Worm (Caenorhabditis elegans) whole organism, L1 larva: ENCODE data around the gene C55A6.7.

Source experiments
- C04F5.9 ChIP-seq: sonication (generic microtip); optimal IDR thresholded peaks from 2 replicates; lab custom pipeline; 2016; ENCODE audit warnings: missing genetic modification characterization, missing compliant biosample characterization
- C34B4.2 ChIP-seq: sonication (generic microtip); optimal IDR thresholded peaks from 2 replicates; lab custom pipeline; 2017; ENCODE audit warnings: mild to moderate bottlenecking, missing genetic modification characterization, missing compliant biosample characterization
- F16B12.6 ChIP-seq: fragments of 150-350 bp; optimal IDR thresholded peaks from 2 replicates; lab custom pipeline; 2014; ENCODE audit warnings: missing biosample characterization, missing genetic modification characterization
- Y116A8C.19 ChIP-seq: sonication (generic microtip); optimal IDR thresholded peaks from 2 replicates; lab custom pipeline; 2016; ENCODE audit warnings: missing compliant biosample characterization, missing genetic modification characterization, borderline replicate concordance
- alr-1 ChIP-seq: fragments of 200-800 bp; sonication (Bioruptor generic); optimal IDR thresholded peaks from 2 replicates; lab custom pipeline; 2018; ENCODE audit warnings: borderline replicate concordance, mild to moderate bottlenecking, missing genetic modification characterization, missing compliant biosample characterization
- aly-2 ChIP-seq: fragments of 150-350 bp; optimal IDR thresholded peaks from 2 replicates; lab custom pipeline; 2014; ENCODE audit warnings: missing biosample characterization, missing genetic modification characterization
- ama-1 ChIP-seq: fragments of 150-350 bp; optimal IDR thresholded peaks from 2 replicates; lab custom pipeline; 2014
- ceh-82 ChIP-seq, 3 experiments: fragments of 150-350 bp in 1 of 3; sonication (generic microtip) in 2 of 3; optimal IDR thresholded peaks; 2 replicates each; lab custom pipeline; 2014 to 2017; ENCODE audit warnings: missing biosample characterization in 3 of 3, missing genetic modification characterization in 3 of 3
- dpl-1 ChIP-seq, 3 experiments: fragments of 150-350 bp in 2 of 3; sonication (generic microtip) in 1 of 3; optimal IDR thresholded peaks; 2 replicates each; lab custom pipeline; 2014 to 2017; ENCODE audit warnings: missing biosample characterization in 3 of 3, missing genetic modification characterization in 3 of 3, missing genetic modification reagents in 3 of 3
- efl-1 ChIP-seq, 4 experiments: fragments of 150-350 bp; optimal IDR thresholded peaks in 3 of 4; peaks in 1 of 4; 1 replicate in 1 of 4; 2 replicates in 3 of 4; lab custom pipeline; 2014; ENCODE audit warnings: missing biosample characterization in 2 of 4, missing genetic modification characterization in 2 of 4, missing genetic modification reagents in 2 of 4
- efl-3 ChIP-seq: fragments of 200-800 bp; sonication (Bioruptor generic); optimal IDR thresholded peaks from 2 replicates; lab custom pipeline; 2018; ENCODE audit warnings: mild to moderate bottlenecking, missing genetic modification characterization, missing compliant biosample characterization
- egl-27 ChIP-seq, 2 experiments: fragments of 150-350 bp in 1 of 2; sonication (generic microtip); optimal IDR thresholded peaks; 3 replicates each; lab custom pipeline; 2017 to 2018; ENCODE audit warnings: missing biosample characterization in 2 of 2, missing genetic modification characterization in 2 of 2, missing genetic modification reagents in 2 of 2
- elt-2 ChIP-seq: sonication (generic microtip); optimal IDR thresholded peaks from 2 replicates; lab custom pipeline; 2016; ENCODE audit warnings: missing genetic modification characterization, mild to moderate bottlenecking, inconsistent platforms, missing compliant biosample characterization, missing genetic modification reagents
- elt-3 ChIP-seq, 6 experiments: fragments of 150-350 bp in 1 of 6; sonication (generic microtip); optimal IDR thresholded peaks; 2 replicates each; lab custom pipeline; 2017 to 2018; ENCODE audit warnings: missing biosample characterization in 6 of 6, missing genetic modification characterization in 6 of 6, inconsistent platforms in 1 of 6
- ets-5 ChIP-seq: fragments of 200-800 bp; sonication (Bioruptor generic); IDR thresholded peaks from 2 replicates; pipeline ENCODE4 v1.3.6; 2022; ENCODE audit warnings: missing genetic modification characterization, missing compliant biosample characterization
- fkh-10 ChIP-seq: sonication (generic microtip); optimal IDR thresholded peaks from 2 replicates; lab custom pipeline; 2017; ENCODE audit warnings: missing biosample characterization, missing genetic modification reagents, missing genetic modification characterization
- fkh-4 ChIP-seq: sonication (generic microtip); optimal IDR thresholded peaks from 2 replicates; lab custom pipeline; 2016; ENCODE audit warnings: missing compliant biosample characterization, missing genetic modification characterization, borderline replicate concordance
- fkh-8 ChIP-seq: sonication (generic microtip); optimal IDR thresholded peaks from 2 replicates; lab custom pipeline; 2016; ENCODE audit warnings: mild to moderate bottlenecking, missing genetic modification characterization, missing compliant biosample characterization
- fos-1 ChIP-seq: fragments of 150-350 bp; optimal IDR thresholded peaks from 2 replicates; lab custom pipeline; 2014; ENCODE audit warnings: missing biosample characterization, missing genetic modification characterization
- hlh-17 ChIP-seq: fragments of 200-800 bp; sonication (Bioruptor generic); optimal IDR thresholded peaks from 2 replicates; lab custom pipeline; 2018; ENCODE audit warnings: missing genetic modification characterization, mild to moderate bottlenecking, missing compliant biosample characterization, moderate library complexity, borderline replicate concordance
- hpl-2 ChIP-seq: fragments of 150-350 bp; optimal IDR thresholded peaks from 2 replicates; lab custom pipeline; 2014; ENCODE audit warnings: missing biosample characterization, missing genetic modification reagents, missing genetic modification characterization
- jun-1 ChIP-seq: fragments of 150-350 bp; optimal IDR thresholded peaks from 2 replicates; lab custom pipeline; 2014; ENCODE audit warnings: missing biosample characterization, missing genetic modification reagents, missing genetic modification characterization
- lin-14 ChIP-seq: fragments of 200-800 bp; sonication (Bioruptor generic); optimal IDR thresholded peaks from 2 replicates; lab custom pipeline; 2018; ENCODE audit warnings: mild to moderate bottlenecking, missing genetic modification characterization, moderate library complexity, missing compliant biosample characterization
- lin-15B ChIP-seq: fragments of 150-350 bp; sonication (generic microtip); optimal IDR thresholded peaks from 3 replicates; lab custom pipeline; 2014; ENCODE audit warnings: missing biosample characterization, missing genetic modification characterization
- lin-39 ChIP-seq: fragments of 150-350 bp; optimal IDR thresholded peaks from 2 replicates; lab custom pipeline; 2014; ENCODE audit warnings: missing biosample characterization, missing genetic modification reagents, missing genetic modification characterization
- lir-3 ChIP-seq: sonication (generic microtip); optimal IDR thresholded peaks from 2 replicates; lab custom pipeline; 2016; ENCODE audit warnings: mild to moderate bottlenecking, missing genetic modification characterization, moderate library complexity, missing compliant biosample characterization; ENCODE audit not compliant: poor library complexity
- lsy-2 ChIP-seq, 2 experiments: fragments of 150-350 bp; optimal IDR thresholded peaks; 2 replicates each; lab custom pipeline; 2014; ENCODE audit warnings: missing biosample characterization in 2 of 2, missing genetic modification characterization in 2 of 2
- mab-9 ChIP-seq: fragments of 200-800 bp; sonication (Bioruptor generic); IDR thresholded peaks from 2 replicates; pipeline ENCODE4 v1.3.6; 2022; ENCODE audit warnings: missing genetic modification reagents, missing genetic modification characterization, missing compliant biosample characterization
- mep-1 ChIP-seq: fragments of 150-350 bp; optimal IDR thresholded peaks from 2 replicates; lab custom pipeline; 2014; ENCODE audit warnings: missing biosample characterization, missing genetic modification characterization
- nhr-11 ChIP-seq: fragments of 150-350 bp; optimal IDR thresholded peaks from 2 replicates; lab custom pipeline; 2014; ENCODE audit warnings: missing biosample characterization, missing genetic modification characterization
- nhr-12 ChIP-seq: sonication (generic microtip); optimal IDR thresholded peaks from 2 replicates; lab custom pipeline; 2017; ENCODE audit warnings: missing biosample characterization, missing genetic modification characterization
- nhr-20 ChIP-seq: sonication (generic microtip); optimal IDR thresholded peaks from 2 replicates; lab custom pipeline; 2016; ENCODE audit warnings: mild to moderate bottlenecking, missing genetic modification characterization, missing compliant biosample characterization
- nhr-237 ChIP-seq: fragments of 150-350 bp; optimal IDR thresholded peaks from 2 replicates; lab custom pipeline; 2014; ENCODE audit warnings: missing biosample characterization, missing genetic modification characterization
- nhr-28 ChIP-seq: fragments of 150-350 bp; optimal IDR thresholded peaks from 2 replicates; lab custom pipeline; 2014; ENCODE audit warnings: missing biosample characterization, missing genetic modification characterization
- nhr-71 ChIP-seq: sonication (generic microtip); optimal IDR thresholded peaks from 2 replicates; lab custom pipeline; 2016; ENCODE audit warnings: mild to moderate bottlenecking, missing genetic modification characterization, moderate library complexity, missing compliant biosample characterization
- nhr-76 ChIP-seq: sonication (generic microtip); optimal IDR thresholded peaks from 2 replicates; lab custom pipeline; 2017; ENCODE audit warnings: missing biosample characterization, missing genetic modification characterization
- nhr-77 ChIP-seq: fragments of 150-350 bp; optimal IDR thresholded peaks from 2 replicates; lab custom pipeline; 2014; ENCODE audit warnings: missing biosample characterization, missing genetic modification characterization
- nhr-84 ChIP-seq: sonication (generic microtip); optimal IDR thresholded peaks from 2 replicates; lab custom pipeline; 2017; ENCODE audit warnings: missing biosample characterization, missing genetic modification characterization
- nhr-90 ChIP-seq: sonication (generic microtip); optimal IDR thresholded peaks from 2 replicates; lab custom pipeline; 2016; ENCODE audit warnings: mild to moderate bottlenecking, missing genetic modification characterization, missing compliant biosample characterization; ENCODE audit not compliant: poor library complexity
- pag-3 ChIP-seq: sonication (generic microtip); optimal IDR thresholded peaks from 2 replicates; lab custom pipeline; 2017; ENCODE audit warnings: missing genetic modification characterization, mild to moderate bottlenecking, missing compliant biosample characterization, antibody characterized with exemption, borderline replicate concordance; ENCODE audit not compliant: insufficient read depth
- skn-1 ChIP-seq: fragments of 150-350 bp; optimal IDR thresholded peaks from 2 replicates; lab custom pipeline; 2014; ENCODE audit warnings: missing biosample characterization, missing genetic modification characterization
- snpc-4 ChIP-seq: fragments of 150-350 bp; optimal IDR thresholded peaks from 2 replicates; lab custom pipeline; 2014; ENCODE audit warnings: missing biosample characterization, missing genetic modification characterization
- sptf-1 ChIP-seq: fragments of 150-350 bp; optimal IDR thresholded peaks from 2 replicates; lab custom pipeline; 2014; ENCODE audit warnings: missing biosample characterization, missing genetic modification characterization
- sup-37 ChIP-seq: fragments of 200-800 bp; sonication (Bioruptor generic); optimal IDR thresholded peaks from 2 replicates; lab custom pipeline; 2018; ENCODE audit warnings: mild to moderate bottlenecking, missing genetic modification characterization, missing compliant biosample characterization
- tbx-2 ChIP-seq: sonication (generic microtip); optimal IDR thresholded peaks from 2 replicates; lab custom pipeline; 2016; ENCODE audit warnings: missing genetic modification characterization, missing compliant biosample characterization
- unc-62 ChIP-seq: fragments of 150-350 bp; optimal IDR thresholded peaks from 2 replicates; lab custom pipeline; 2014; ENCODE audit warnings: missing biosample characterization, missing genetic modification reagents, missing genetic modification characterization
- unc-98 ChIP-seq: fragments of 200-800 bp; sonication (Bioruptor generic); IDR thresholded peaks from 2 replicates; pipeline ENCODE4 v1.3.6; 2022; ENCODE audit warnings: missing genetic modification characterization, missing compliant biosample characterization
- vab-15 ChIP-seq: sonication (generic microtip); optimal IDR thresholded peaks from 2 replicates; lab custom pipeline; 2017; ENCODE audit warnings: missing genotype, mild to moderate bottlenecking, missing genetic modification characterization, missing compliant biosample characterization
- xbp-1 ChIP-seq: sonication (generic microtip); optimal IDR thresholded peaks from 2 replicates; lab custom pipeline; 2016; ENCODE audit warnings: missing genetic modification characterization, missing compliant biosample characterization
- zip-4 ChIP-seq: fragments of 200-800 bp; sonication (Bioruptor generic); optimal IDR thresholded peaks from 2 replicates; lab custom pipeline; 2018; ENCODE audit warnings: mild to moderate bottlenecking, missing genetic modification characterization, moderate library complexity, missing compliant biosample characterization
- ztf-11 ChIP-seq, 2 experiments: sonication (generic microtip); optimal IDR thresholded peaks; 2 replicates each; lab custom pipeline; 2016 to 2017; ENCODE audit warnings: missing genetic modification characterization in 2 of 2, missing biosample characterization in 1 of 2, missing compliant biosample characterization in 1 of 2
- ztf-4 ChIP-seq: fragments of 150-350 bp; optimal IDR thresholded peaks from 2 replicates; lab custom pipeline; 2014; ENCODE audit warnings: missing biosample characterization, missing genetic modification characterization

The C55A6.7 gene

DNA sequence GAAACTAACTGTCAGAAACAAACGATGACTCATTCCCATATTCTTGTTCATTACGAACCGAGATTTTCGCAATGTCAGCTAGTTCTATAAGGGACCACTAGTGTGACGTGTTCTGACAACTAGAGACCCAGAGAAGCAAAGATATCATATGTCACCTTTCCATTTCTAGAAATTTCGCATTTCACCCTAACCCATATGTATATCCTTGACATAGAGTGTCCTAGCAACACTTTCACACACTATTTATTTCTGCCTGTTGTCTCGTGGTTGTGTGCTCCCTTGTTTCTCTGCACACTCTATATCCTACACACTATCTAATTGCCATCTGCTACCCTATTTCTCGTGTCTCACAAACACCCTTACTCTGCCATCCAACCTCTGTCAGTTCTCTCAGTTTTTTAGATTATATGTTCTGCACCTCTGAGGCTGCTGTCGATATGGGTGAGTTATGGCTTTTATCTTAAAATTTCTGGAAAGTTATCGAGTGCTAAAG is 28.6 kb upstream of the C55A6.7 start, which contains the start of the genes F38B7.17 and F38B7.3:
Gene F38B7.17 (minus strand): TSS at position 51 of the 493 bp plus-strand sequence.
Gene F38B7.3 (plus strand): TSS at position 194 of the 493 bp plus-strand sequence.
- TF ChIP-seq hlh-17 = no peak
- no peak for TF ChIP-seq hpl-2 (GFP tag; lab: Kevin White, UChicago)
- no peak for TF ChIP-seq alr-1 (tag; lab: Kevin White, UChicago)
- TF ChIP-seq fkh-8 = peak; percentile 95
- peak; percentile 61 for TF ChIP-seq xbp-1 (tag; lab: Kevin White, UChicago)
- peak in 1 of 3 experiments; percentile 9 for TF ChIP-seq ceh-82 (tag; optimal IDR thresholded peaks at IDR 0.05; lab: Kevin White, UChicago)
- no peak for TF ChIP-seq nhr-76
- TF ChIP-seq vab-15 (tag; lab: Kevin White, UChicago) = no peak
- TF ChIP-seq egl-27 (tag; optimal IDR thresholded peaks at IDR 0.05; lab: Kevin White, UChicago) = no peak
- no peak for TF ChIP-seq sup-37 (GFP tag; lab: Kevin White, UChicago)
- peak; percentile 46 for TF ChIP-seq fos-1 (tag; lab: Kevin White, UChicago)
- peak; percentile 80 for TF ChIP-seq mep-1 (tag; lab: Kevin White, UChicago)
- TF ChIP-seq elt-3 (tag; optimal IDR thresholded peaks at IDR 0.05; lab: Kevin White, UChicago) = no peak
- peak; percentile 26 to 39 (median 34) for TF ChIP-seq dpl-1 (GFP tag; optimal IDR thresholded peaks at IDR 0.05; lab: Kevin White, UChicago)
- TF ChIP-seq nhr-20 (tag; lab: Kevin White, UChicago) = peak; percentile 83
- peak; percentile 50 for TF ChIP-seq skn-1 (tag; lab: Kevin White, UChicago)
- no peak for TF ChIP-seq jun-1
- TF ChIP-seq lin-39 (tag; lab: Kevin White, UChicago) = no peak
- no peak for TF ChIP-seq zip-4 (GFP tag; lab: Kevin White, UChicago)
- no peak for TF ChIP-seq C34B4.2 (tag; lab: Kevin White, UChicago)
- no peak for TF ChIP-seq mab-9 (GFP tag; lab: Robert Waterston, UW)
- TF ChIP-seq lin-15B (tag; lab: Kevin White, UChicago) = no peak
- TF ChIP-seq nhr-28 (tag; lab: Kevin White, UChicago) = no peak
- no peak for TF ChIP-seq C04F5.9 (tag; lab: Kevin White, UChicago)
- no peak for TF ChIP-seq nhr-84 (tag; lab: Kevin White, UChicago)
- no peak for TF ChIP-seq nhr-90 (tag; lab: Kevin White, UChicago)
- no peak for TF ChIP-seq tbx-2 (tag; lab: Kevin White, UChicago)
- TF ChIP-seq unc-98 = no peak
- TF ChIP-seq ztf-11 (tag; optimal IDR thresholded peaks at IDR 0.05; lab: Kevin White, UChicago) = peak in 1 of 2 experiments; percentile 2
- TF ChIP-seq nhr-11 (tag; lab: Kevin White, UChicago) = peak; percentile 67
- no peak for TF ChIP-seq fkh-10 (GFP tag; lab: Kevin White, UChicago)
- peak; percentile 18 for TF ChIP-seq snpc-4 (tag; lab: Kevin White, UChicago)
- peak; percentile 53 to 68 for TF ChIP-seq lsy-2 (tag; optimal IDR thresholded peaks at IDR 0.05; lab: Kevin White, UChicago)
- no peak for TF ChIP-seq nhr-237 (tag; lab: Kevin White, UChicago)
- TF ChIP-seq lir-3 (tag; lab: Kevin White, UChicago) = peak; percentile 43
- no peak for TF ChIP-seq Y116A8C.19 (tag; lab: Kevin White, UChicago)
- TF ChIP-seq efl-3 (GFP tag; lab: Kevin White, UChicago) = no peak
- TF ChIP-seq nhr-12 = no peak
- TF ChIP-seq unc-62 (GFP tag; lab: Kevin White, UChicago) = no peak
- TF ChIP-seq efl-1 (optimal IDR thresholded peaks at IDR 0.05; lab: Kevin White, UChicago) = peak; percentile 72 to 77
- TF ChIP-seq efl-1 (GFP tag; optimal IDR thresholded peaks at IDR 0.05 in 1 of 2; lab: Kevin White, UChicago) = peak; percentile 43 to 92
- TF ChIP-seq ama-1 (lab: Kevin White, UChicago) = no peak
- TF ChIP-seq sptf-1 = no peak
- no peak for TF ChIP-seq F16B12.6 (tag; lab: Kevin White, UChicago)
- no peak for TF ChIP-seq aly-2 (tag; lab: Kevin White, UChicago)
- no peak for TF ChIP-seq fkh-4 (tag; lab: Kevin White, UChicago)
- peak; percentile 84 for TF ChIP-seq nhr-71 (tag; lab: Kevin White, UChicago)
- TF ChIP-seq elt-2 = peak; percentile 66
- TF ChIP-seq nhr-77 = peak; percentile 43
- 0 out of 2 replicates have a peak, but pooled peaks have one; percentile 64 for TF ChIP-seq ets-5 (GFP tag; lab: Robert Waterston, UW)
- TF ChIP-seq ztf-4 (tag; lab: Kevin White, UChicago) = peak; percentile 30
- no peak for TF ChIP-seq pag-3 (tag; lab: Kevin White, UChicago)
- TF ChIP-seq lin-14 (GFP tag; lab: Kevin White, UChicago) = peak; percentile 87
